Worm (Caenorhabditis elegans): Measurements from ENCODE around the gene ubq-2.

ubq-2 gene

ce11 chrIII:12967437-12968043, 10.8 kb downstream of the ubq-2 start:
- TF ChIP-seq nhr-28 (tag; optimal IDR thresholded peaks at IDR 0.05) (no peak), ztf-11 (tag; optimal IDR thresholded peaks at IDR 0.05) (no peak), lin-32 (GFP tag; optimal IDR thresholded peaks at IDR 0.05) (no peak), ceh-39 (tag; optimal IDR thresholded peaks at IDR 0.05) (no peak), lin-13 (tag; optimal IDR thresholded peaks at IDR 0.05) (no peak), sem-2 (GFP tag; optimal IDR thresholded peaks at IDR 0.05) (no peak), nhr-2 (tag; optimal IDR thresholded peaks at IDR 0.05) (no peak), zip-8 (tag; optimal IDR thresholded peaks at IDR 0.05) (no peak), bed-3 (GFP tag; optimal IDR thresholded peaks at IDR 0.05) (no peak), nhr-237 (tag; optimal IDR thresholded peaks at IDR 0.05) (no peak), elt-3 (tag; optimal IDR thresholded peaks at IDR 0.05) (no peak), hlh-1 (tag; optimal IDR thresholded peaks at IDR 0.05) (no peak), ceh-83 (GFP tag; optimal IDR thresholded peaks at IDR 0.05) (no peak), mls-2 (tag; optimal IDR thresholded peaks at IDR 0.05) (no peak), mep-1 (tag; optimal IDR thresholded peaks at IDR 0.05) (no peak)

DNA sequence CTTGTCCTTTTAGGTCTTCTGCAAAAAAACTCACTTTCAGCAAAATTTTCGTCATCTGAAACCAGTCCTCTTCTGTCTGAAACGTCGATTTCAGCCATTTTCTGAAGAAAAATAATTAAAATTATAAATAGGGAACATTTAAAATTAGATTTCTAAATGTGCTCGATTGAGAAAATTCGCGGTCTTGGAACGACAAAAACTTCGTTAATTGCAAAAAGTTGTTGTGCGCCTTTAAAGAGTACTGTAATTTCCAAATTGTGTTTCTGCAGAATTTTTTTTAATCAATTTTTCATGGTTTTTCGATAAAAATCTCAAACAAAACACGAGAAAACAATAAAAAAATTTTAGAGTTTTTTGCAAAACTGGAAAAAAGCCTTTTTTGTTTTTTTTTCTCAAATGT, 11.4 kb downstream of the ubq-2 start, which contains the start of gene ttm-1:
Gene ttm-1, minus strand, starts transcription at position 101 of the 400 bp plus-strand sequence.
- TF ChIP-seq bed-3 (GFP tag; optimal IDR thresholded peaks at IDR 0.05) (no peak), lsy-2 (tag; optimal IDR thresholded peaks at IDR 0.05) (no peak), cnd-1 (tag; optimal IDR thresholded peaks at IDR 0.05) (no peak), snpc-4 (tag; optimal IDR thresholded peaks at IDR 0.05) (no peak), lin-13 (tag; optimal IDR thresholded peaks at IDR 0.05) (no peak), unc-39 (tag; optimal IDR thresholded peaks at IDR 0.05) (no peak), pha-4 (tag; optimal IDR thresholded peaks at IDR 0.05) (no peak), unc-62 (GFP tag; optimal IDR thresholded peaks at IDR 0.05) (no peak), blmp-1 (tag; optimal IDR thresholded peaks at IDR 0.05) (no peak), nhr-28 (tag; optimal IDR thresholded peaks at IDR 0.05) (no peak), hlh-1 (tag; optimal IDR thresholded peaks at IDR 0.05) (no peak), ceh-83 (GFP tag; optimal IDR thresholded peaks at IDR 0.05) (no peak), ces-1 (GFP tag; optimal IDR thresholded peaks at IDR 0.05) (no peak), ztf-11 (tag; optimal IDR thresholded peaks at IDR 0.05) (no peak), nhr-12 (tag; optimal IDR thresholded peaks at IDR 0.05) (no peak), nhr-76 (tag; optimal IDR thresholded peaks at IDR 0.05) (no peak), elt-1 (tag; optimal IDR thresholded peaks at IDR 0.05; ENCODE audit: borderline replicate concordance, insufficient read depth) (no peak)

- TF ChIP-seq drap-1 (GFP tag; optimal IDR thresholded peaks at IDR 0.05), result no peak
- TF ChIP-seq mab-5 (tag; optimal IDR thresholded peaks at IDR 0.05), result no peak
- no peak for TF ChIP-seq sptf-1 (tag; optimal IDR thresholded peaks at IDR 0.05)
- no peak for TF ChIP-seq mep-1 (tag; optimal IDR thresholded peaks at IDR 0.05)
- no peak for TF ChIP-seq nhr-28 (tag; optimal IDR thresholded peaks at IDR 0.05)
- TF ChIP-seq zip-8 (tag; optimal IDR thresholded peaks at IDR 0.05), result no peak
- no peak for TF ChIP-seq elt-1 (tag; optimal IDR thresholded peaks at IDR 0.05; ENCODE audit: borderline replicate concordance, insufficient read depth)
- TF ChIP-seq nhr-2 (tag; optimal IDR thresholded peaks at IDR 0.05), result no peak
- no peak for TF ChIP-seq ceh-83 (GFP tag; optimal IDR thresholded peaks at IDR 0.05)
- TF ChIP-seq lin-32 (GFP tag; optimal IDR thresholded peaks at IDR 0.05), result no peak
- TF ChIP-seq ham-2 (GFP tag; optimal IDR thresholded peaks at IDR 0.05), result no peak
- TF ChIP-seq nhr-76 (tag; optimal IDR thresholded peaks at IDR 0.05), result no peak
Observed at ce11 chrIII:12960705-12961104, 17.6 kb downstream of the ubq-2 start.

- TF ChIP-seq ceh-43 (GFP tag; optimal IDR thresholded peaks at IDR 0.05) (no peak), mab-5 (tag; optimal IDR thresholded peaks at IDR 0.05) (no peak), elt-1 (tag; optimal IDR thresholded peaks at IDR 0.05; ENCODE audit: borderline replicate concordance, insufficient read depth) (no peak), nhr-12 (tag; optimal IDR thresholded peaks at IDR 0.05) (no peak), ham-2 (GFP tag; optimal IDR thresholded peaks at IDR 0.05) (no peak), ceh-83 (GFP tag; optimal IDR thresholded peaks at IDR 0.05) (no peak)
Observed at ce11 chrIII:12959286-12959685, 19.0 kb downstream of the ubq-2 start.

- TF ChIP-seq mep-1 (tag; optimal IDR thresholded peaks at IDR 0.05) (no peak), ces-1 (GFP tag; optimal IDR thresholded peaks at IDR 0.05) (peak; percentile 20)
Observed at ce11 chrIII:12952615-12953014, 25.7 kb downstream of the ubq-2 start.
